Worm (Caenorhabditis elegans): Measurements from ENCODE around the gene R02F11.3.

ce11 chrV:4847424-4847823 lies 41.7 kb upstream of the R02F11.3 start, which contains the start of gene abhd-5.1:
- TF ChIP-seq ceh-82 (tag; optimal IDR thresholded peaks at IDR 0.05) (no peak), lin-38 (GFP tag; IDR thresholded peaks at IDR 0.05) (no peak), lim-7 (GFP tag; IDR thresholded peaks at IDR 0.05) (no peak), nhr-25 (tag; optimal IDR thresholded peaks at IDR 0.05; ENCODE audit: borderline replicate concordance, insufficient read depth) (no peak), lsy-2 (tag; optimal IDR thresholded peaks at IDR 0.05) (no peak), fkh-10 (GFP tag; optimal IDR thresholded peaks at IDR 0.05) (no peak)
